Worm (Caenorhabditis elegans): Measurements from ENCODE around the gene attf-3.
A peak's percentile ranks its signal among the peaks of the same experiment; 100 is the strongest.

DNA sequence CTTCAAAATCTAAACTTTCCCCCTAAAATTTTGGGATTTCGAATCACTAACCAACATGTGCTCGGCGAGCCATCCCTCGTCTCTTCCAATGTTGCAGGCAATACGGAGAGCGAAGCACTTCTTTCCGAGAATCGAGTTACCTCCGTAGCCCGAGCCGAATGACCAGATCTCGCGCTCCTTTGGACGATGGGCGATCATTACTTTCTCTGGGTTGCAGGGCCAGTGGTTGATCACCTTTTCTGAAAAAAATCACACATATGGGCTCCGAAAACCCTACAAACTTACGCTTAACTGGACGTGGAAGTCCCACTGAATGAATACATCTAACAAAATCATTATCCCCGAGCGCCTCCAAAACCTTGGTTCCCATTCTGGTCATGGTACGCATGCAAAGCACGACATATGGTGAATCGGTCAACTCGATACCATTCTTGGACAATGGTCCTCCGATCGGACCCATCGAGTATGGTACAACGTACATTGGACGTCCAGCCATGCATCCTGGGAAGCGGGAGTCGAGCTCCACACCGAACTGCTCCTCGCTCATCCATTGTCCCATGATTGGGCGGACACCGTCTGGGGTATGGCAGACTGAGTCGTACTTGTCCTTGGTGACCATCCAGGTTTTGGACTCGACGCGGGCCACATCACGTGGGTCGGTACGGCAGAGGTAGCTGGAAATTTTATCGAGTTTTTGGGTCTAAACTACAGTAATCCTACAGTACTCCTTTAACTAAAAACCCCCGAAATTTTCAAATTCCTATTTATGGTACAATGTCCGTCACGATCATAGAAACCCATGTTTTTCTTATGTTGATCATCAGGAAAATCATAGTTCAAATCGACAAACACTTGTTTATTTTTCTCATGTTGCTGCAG is 21.2 kb downstream of the attf-3 start:
- TF ChIP-seq ceh-82 (tag; optimal IDR thresholded peaks at IDR 0.05) (no peak), lin-13 (GFP tag; optimal IDR thresholded peaks at IDR 0.05) (no peak), unc-55 (GFP tag; optimal IDR thresholded peaks at IDR 0.05) (no peak), lin-39 (tag; optimal IDR thresholded peaks at IDR 0.05) (no peak), lsy-2 (tag; optimal IDR thresholded peaks at IDR 0.05) (peak in 1 of 2 experiments; percentile 29)

Measured in whole organism, L2 larva.